Worm (Caenorhabditis elegans) whole organism, young adult: ENCODE results near the gene srh-174.

Experiments used
- B0261.1 ChIP-seq: sonication (generic microtip); optimal IDR thresholded peaks from 2 replicates; lab custom pipeline; 2016; ENCODE audit warnings: mild to moderate bottlenecking, missing genetic modification characterization, moderate library complexity, missing compliant biosample characterization
- F10E7.11 ChIP-seq: sonication (generic microtip); optimal IDR thresholded peaks from 2 replicates; lab custom pipeline; 2017; ENCODE audit warnings: mild to moderate bottlenecking, missing genetic modification characterization, moderate library complexity, missing compliant biosample characterization
- Y67H2A.10 ChIP-seq: fragments of 200-800 bp; sonication (Bioruptor generic); conservative IDR thresholded peaks from 2 replicates; pipeline ENCODE4 v1.3.6; 2022; ENCODE audit warnings: missing genetic modification reagents, missing genetic modification characterization, missing compliant biosample characterization
- attf-6 ChIP-seq: fragments of 200-800 bp; sonication (Bioruptor generic); IDR thresholded peaks from 2 replicates; pipeline ENCODE4 v1.3.6; 2022; ENCODE audit warnings: missing genetic modification reagents, missing genetic modification characterization, missing compliant biosample characterization
- egl-18 ChIP-seq: fragments of 200-800 bp; sonication (Bioruptor generic); IDR thresholded peaks from 2 replicates; pipeline ENCODE4 v1.3.6; 2022; ENCODE audit warnings: missing genetic modification reagents, missing genetic modification characterization, missing compliant biosample characterization
- mxl-1 ChIP-seq: sonication (generic microtip); optimal IDR thresholded peaks from 2 replicates; lab custom pipeline; 2016; ENCODE audit warnings: missing genetic modification characterization, missing compliant biosample characterization
- pbrm-1 ChIP-seq: fragments of 200-800 bp; sonication (Bioruptor generic); IDR thresholded peaks from 2 replicates; pipeline ENCODE4 v1.3.6; 2022; ENCODE audit warnings: missing genetic modification reagents, missing genetic modification characterization, missing compliant biosample characterization

ce11 chrV:17206469-17206868 lies 27.9 kb downstream of the srh-174 start:
- TF ChIP-seq pbrm-1 (GFP tag; lab: Robert Waterston, UW) (no peak), F10E7.11 (tag; lab: Kevin White, UChicago) (no peak), mxl-1 (tag; lab: Kevin White, UChicago) (no peak), attf-6 (GFP tag; lab: Robert Waterston, UW) (no peak), B0261.1 (no peak), egl-18 (GFP tag; lab: Robert Waterston, UW) (no peak), Y67H2A.10 (GFP tag; lab: Robert Waterston, UW) (no peak)
